Fruit fly (Drosophila melanogaster): ENCODE data around the gene Nedd8.

The Nedd8 gene

DNA sequence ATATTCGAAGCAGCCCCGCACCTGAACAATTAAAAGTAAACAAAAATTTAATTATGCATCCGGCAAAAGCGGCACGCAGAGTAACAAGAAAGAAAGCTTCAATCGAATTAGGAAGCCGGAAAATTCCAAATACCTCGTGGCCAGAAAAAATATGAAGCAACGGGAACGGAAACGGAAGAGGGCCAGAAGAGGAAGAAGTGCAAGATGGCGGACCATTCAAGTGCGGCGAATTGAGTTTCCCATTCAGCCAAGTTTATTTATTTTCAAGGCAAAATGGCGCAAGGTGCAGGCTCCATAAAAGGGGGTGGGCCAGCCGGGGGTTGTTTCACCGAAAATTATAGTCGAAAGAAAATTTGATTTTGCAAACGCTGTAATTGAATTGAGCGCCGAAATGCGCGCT is 17.0 kb downstream of the Nedd8 start (continued):
- no peak for TF ChIP-seq toy (GFP tag; IDR thresholded peaks at IDR 0.05)
- no peak for TF ChIP-seq CG17186 (GFP tag; optimal IDR thresholded peaks at IDR 0.05)
- TF ChIP-seq CG12155 (GFP tag; optimal IDR thresholded peaks at IDR 0.05): no peak
- TF ChIP-seq CG15073 (GFP tag; optimal IDR thresholded peaks at IDR 0.05): no peak
- no peak for TF ChIP-seq CG4730 (GFP tag; IDR thresholded peaks at IDR 0.05)
- TF ChIP-seq CG9727 (GFP tag; optimal IDR thresholded peaks at IDR 0.05): peak; percentile 41
- no peak for TF ChIP-seq Atf3 (GFP tag; optimal IDR thresholded peaks at IDR 0.05)
- no peak for TF ChIP-seq CG7839 (tag; optimal IDR thresholded peaks at IDR 0.05)
- 0 out of 3 replicates have a peak, but pooled peaks have one; percentile 27 for TF ChIP-seq zfh1 (GFP tag; IDR thresholded peaks at IDR 0.05)
- TF ChIP-seq ato (GFP tag; IDR thresholded peaks at IDR 0.05; ENCODE audit: partially characterized antibody): no peak
- no peak for TF ChIP-seq MESR4 (GFP tag; optimal IDR thresholded peaks at IDR 0.05)
- TF ChIP-seq cad (GFP tag; optimal IDR thresholded peaks at IDR 0.05): no peak
- TF ChIP-seq stwl (tag; optimal IDR thresholded peaks at IDR 0.05): peak; percentile 10
- peak; percentile 5 for TF ChIP-seq wek (GFP tag; optimal IDR thresholded peaks at IDR 0.05)
- no peak for TF ChIP-seq NC2α (GFP tag; optimal IDR thresholded peaks at IDR 0.05)
- peak; percentile 59 for TF ChIP-seq fd102C (GFP tag; optimal IDR thresholded peaks at IDR 0.05)
- TF ChIP-seq Rfx (GFP tag; IDR thresholded peaks at IDR 0.05): no peak
- peak; percentile 5 for TF ChIP-seq nau (GFP tag; optimal IDR thresholded peaks at IDR 0.05)
- no peak for TF ChIP-seq Sin3A (optimal IDR thresholded peaks at IDR 0.05)
- TF ChIP-seq twi (tag; optimal IDR thresholded peaks at IDR 0.05): peak; percentile 11
- no peak for TF ChIP-seq Hr51 (GFP tag; optimal IDR thresholded peaks at IDR 0.05)
- TF ChIP-seq yki (optimal IDR thresholded peaks at IDR 0.05): no peak
- TF ChIP-seq z (GFP tag; IDR thresholded peaks at IDR 0.05): 0 out of 3 replicates have a peak, but pooled peaks have one; percentile 27
- TF ChIP-seq CG12219 (GFP tag; optimal IDR thresholded peaks at IDR 0.05): no peak
- peak; percentile 71 for TF ChIP-seq ac (GFP tag; optimal IDR thresholded peaks at IDR 0.05)
- TF ChIP-seq CG2199 (GFP tag; IDR thresholded peaks at IDR 0.05): no peak
- no peak for TF ChIP-seq Kr (GFP tag; optimal IDR thresholded peaks at IDR 0.05)
- TF ChIP-seq CG5953 (GFP tag; IDR thresholded peaks at IDR 0.05): no peak
- no peak for TF ChIP-seq CG4707 (GFP tag; optimal IDR thresholded peaks at IDR 0.05)
- TF ChIP-seq ssp (GFP tag; IDR thresholded peaks at IDR 0.05): no peak
- no peak for TF ChIP-seq CG18619 (GFP tag; optimal IDR thresholded peaks at IDR 0.05)
- TF ChIP-seq slp2 (GFP tag; optimal IDR thresholded peaks at IDR 0.05): no peak
- no peak for TF ChIP-seq Chrac-16 (GFP tag; optimal IDR thresholded peaks at IDR 0.05)
- no peak for TF ChIP-seq CG43689 (GFP tag; IDR thresholded peaks at IDR 0.05)
- TF ChIP-seq emc (GFP tag; optimal IDR thresholded peaks at IDR 0.05): no peak
- TF ChIP-seq Nf-YB (GFP tag; optimal IDR thresholded peaks at IDR 0.05): peak; percentile 34
- TF ChIP-seq gt (GFP tag; IDR thresholded peaks at IDR 0.05): no peak
- no peak for TF ChIP-seq aop (GFP tag; IDR thresholded peaks at IDR 0.05)
- TF ChIP-seq run (tag; optimal IDR thresholded peaks at IDR 0.05): no peak
- no peak for TF ChIP-seq CG16815 (GFP tag; optimal IDR thresholded peaks at IDR 0.05)
- TF ChIP-seq CG9437 (GFP tag; optimal IDR thresholded peaks at IDR 0.05): no peak
- no peak for TF ChIP-seq CG15696 (tag; optimal IDR thresholded peaks at IDR 0.05)
- TF ChIP-seq D (optimal IDR thresholded peaks at IDR 0.05): no peak
- TF ChIP-seq D (GFP tag; optimal IDR thresholded peaks at IDR 0.05): no peak
- no peak for TF ChIP-seq CG1792 (GFP tag; optimal IDR thresholded peaks at IDR 0.05)
- no peak for TF ChIP-seq Max (GFP tag; optimal IDR thresholded peaks at IDR 0.05)
- no peak for TF ChIP-seq gro (GFP tag; optimal IDR thresholded peaks at IDR 0.05)
- TF ChIP-seq gsb (GFP tag; IDR thresholded peaks at IDR 0.05): no peak
- TF ChIP-seq CkIIα-i1 (GFP tag; IDR thresholded peaks at IDR 0.05): no peak
- TF ChIP-seq CG17385 (GFP tag; optimal IDR thresholded peaks at IDR 0.05): peak; percentile 59
- TF ChIP-seq CG11696 (GFP tag; IDR thresholded peaks at IDR 0.05): no peak
- TF ChIP-seq Doc3 (GFP tag; IDR thresholded peaks at IDR 0.05; ENCODE audit: partially characterized antibody): no peak
- TF ChIP-seq crp (GFP tag; optimal IDR thresholded peaks at IDR 0.05): no peak

Data from whole organism, embryonic.